Fruit fly (Drosophila melanogaster) whole organism, embryonic: ENCODE measurements around the gene Ca-Ma2d.

Experiments
- Bgb ChIP-seq: fragments of 200-800 bp; sonication (Bioruptor generic); IDR thresholded peaks from 2 replicates; pipeline ENCODE4 v1.3.6; 2022; ENCODE audit warnings: missing biosample characterization, missing genetic modification characterization; ENCODE audit not compliant: partially characterized antibody
- CG10267 ChIP-seq: fragments of 200-800 bp; sonication (Bioruptor generic); optimal IDR thresholded peaks from 2 replicates; lab custom pipeline; 2018; ENCODE audit warnings: missing biosample characterization, mild to moderate bottlenecking, missing genetic modification characterization, moderate library complexity
- CG11456 ChIP-seq: fragments of 200-800 bp; sonication (Bioruptor generic); IDR thresholded peaks from 3 replicates; pipeline ENCODE4 v1.3.6; 2022; ENCODE audit warnings: missing biosample characterization, missing genetic modification characterization
- CG12219 ChIP-seq: fragments of 200-800 bp; sonication (Bioruptor generic); optimal IDR thresholded peaks from 3 replicates; lab custom pipeline; 2018; ENCODE audit warnings: missing biosample characterization, mild to moderate bottlenecking, missing genetic modification characterization
- CG12391 ChIP-seq: fragments of 200-800 bp; sonication (Bioruptor generic); optimal IDR thresholded peaks from 3 replicates; lab custom pipeline; 2018; ENCODE audit warnings: missing biosample characterization, mild to moderate bottlenecking, missing genetic modification characterization, moderate library complexity
- CG12942 ChIP-seq: fragments of 200-800 bp; sonication (Bioruptor generic); optimal IDR thresholded peaks from 3 replicates; lab custom pipeline; 2016; ENCODE audit warnings: missing biosample characterization, missing genetic modification characterization
- CG14014 ChIP-seq: fragments of 200-800 bp; sonication (Bioruptor generic); IDR thresholded peaks from 2 replicates; pipeline ENCODE4 v1.3.6; 2022; ENCODE audit warnings: missing biosample characterization, missing genetic modification characterization
- CG14710 ChIP-seq: fragments of 200-800 bp; sonication (Bioruptor generic); optimal IDR thresholded peaks from 3 replicates; lab custom pipeline; 2019; ENCODE audit warnings: missing biosample characterization, mild to moderate bottlenecking, missing genetic modification characterization, moderate library complexity
- CG17361 ChIP-seq: fragments of 200-800 bp; sonication (Bioruptor generic); IDR thresholded peaks from 3 replicates; pipeline ENCODE4 v1.3.6; 2022; ENCODE audit warnings: missing biosample characterization, missing genetic modification characterization
- CG1792 ChIP-seq: fragments of 200-800 bp; sonication (Bioruptor generic); optimal IDR thresholded peaks from 2 replicates; lab custom pipeline; 2016; ENCODE audit warnings: missing biosample characterization, missing genetic modification characterization
- CG1832 ChIP-seq: fragments of 200-800 bp; sonication (Bioruptor generic); optimal IDR thresholded peaks from 2 replicates; lab custom pipeline; 2017; ENCODE audit warnings: missing biosample characterization, mild to moderate bottlenecking, missing genetic modification characterization, inconsistent platforms
- CG2129 ChIP-seq: fragments of 200-800 bp; sonication (Bioruptor generic); IDR thresholded peaks from 2 replicates; pipeline ENCODE4 v1.3.6; 2022; ENCODE audit warnings: missing biosample characterization, missing genetic modification characterization; ENCODE audit not compliant: partially characterized antibody
- CG31388 ChIP-seq: fragments of 200-800 bp; sonication (Bioruptor generic); optimal IDR thresholded peaks from 2 replicates; lab custom pipeline; 2016; ENCODE audit warnings: missing biosample characterization, missing genetic modification characterization
- CG34376 ChIP-seq: fragments of 200-800 bp; sonication (Bioruptor generic); optimal IDR thresholded peaks from 2 replicates; lab custom pipeline; 2018; ENCODE audit warnings: missing biosample characterization, mild to moderate bottlenecking, missing genetic modification characterization
- CG43689 ChIP-seq: fragments of 200-800 bp; sonication (Bioruptor generic); IDR thresholded peaks from 2 replicates; pipeline ENCODE4 v1.3.6; 2022; ENCODE audit warnings: missing biosample characterization, missing genetic modification characterization
- CG4424 ChIP-seq: fragments of 200-800 bp; sonication (Bioruptor generic); optimal IDR thresholded peaks from 3 replicates; lab custom pipeline; 2016; ENCODE audit warnings: missing biosample characterization, missing genetic modification characterization
- CG5180 ChIP-seq: fragments of 200-800 bp; sonication (Bioruptor generic); optimal IDR thresholded peaks from 3 replicates; lab custom pipeline; 2017; ENCODE audit warnings: missing biosample characterization, missing genetic modification characterization, mild to moderate bottlenecking, moderate library complexity, missing genetic modification reagents
- CG6683 ChIP-seq: fragments of 200-800 bp; sonication (Bioruptor generic); optimal IDR thresholded peaks from 2 replicates; lab custom pipeline; 2017; ENCODE audit warnings: missing biosample characterization, mild to moderate bottlenecking, missing genetic modification characterization, missing genetic modification reagents
- CG6689 ChIP-seq: fragments of 200-800 bp; sonication (Bioruptor generic); IDR thresholded peaks from 2 replicates; pipeline ENCODE4 v1.3.6; 2022; ENCODE audit warnings: missing biosample characterization, missing genetic modification characterization
- CG7556 ChIP-seq: fragments of 200-800 bp; sonication (Bioruptor generic); optimal IDR thresholded peaks from 2 replicates; lab custom pipeline; 2017; ENCODE audit warnings: missing biosample characterization, mild to moderate bottlenecking, missing genetic modification characterization
- CG8765 ChIP-seq: fragments of 200-800 bp; sonication (Bioruptor generic); IDR thresholded peaks from 2 replicates; pipeline ENCODE4 v1.3.6; 2022; ENCODE audit warnings: missing biosample characterization, missing genetic modification characterization
- CG9215 ChIP-seq: fragments of 200-800 bp; sonication (Bioruptor generic); IDR thresholded peaks from 2 replicates; pipeline ENCODE4 v1.3.6; 2022; ENCODE audit warnings: missing biosample characterization, missing genetic modification characterization
- Doc3 ChIP-seq: fragments of 200-800 bp; sonication (Bioruptor generic); IDR thresholded peaks from 3 replicates; pipeline ENCODE4 v1.3.6; 2022; ENCODE audit warnings: missing biosample characterization, missing genetic modification characterization; ENCODE audit not compliant: partially characterized antibody
- Drgx ChIP-seq: fragments of 200-800 bp; sonication (Bioruptor generic); IDR thresholded peaks from 2 replicates; pipeline ENCODE4 v1.3.6; 2022; ENCODE audit warnings: missing biosample characterization, missing genetic modification characterization
- GATAe ChIP-seq: fragments of 200-800 bp; sonication (Bioruptor generic); conservative IDR thresholded peaks from 2 replicates; pipeline ENCODE4 v1.3.6; 2022; ENCODE audit warnings: missing biosample characterization, missing genetic modification characterization
- Jarid2 ChIP-seq: fragments of 200-800 bp; sonication (Bioruptor generic); optimal IDR thresholded peaks from 3 replicates; lab custom pipeline; 2017; ENCODE audit warnings: mild to moderate bottlenecking, missing biosample characterization, missing genetic modification reagents, missing genetic modification characterization
- Mad ChIP-seq: fragments of 200-800 bp; sonication (Bioruptor generic); optimal IDR thresholded peaks from 2 replicates; lab custom pipeline; 2016; ENCODE audit warnings: missing biosample characterization, missing genetic modification characterization
- Max ChIP-seq: fragments of 200-800 bp; sonication (Bioruptor generic); optimal IDR thresholded peaks from 2 replicates; lab custom pipeline; 2016; ENCODE audit warnings: missing biosample characterization, mild to moderate bottlenecking, missing genetic modification characterization
- Meics ChIP-seq: fragments of 200-800 bp; sonication (Bioruptor generic); optimal IDR thresholded peaks from 2 replicates; lab custom pipeline; 2017; ENCODE audit warnings: missing biosample characterization, mild to moderate bottlenecking, missing genetic modification characterization
- Nf-YA ChIP-seq: fragments of 200-800 bp; sonication (Bioruptor generic); IDR thresholded peaks from 2 replicates; pipeline ENCODE4 v1.3.6; 2022; ENCODE audit warnings: missing biosample characterization, missing genetic modification characterization
- Poxn ChIP-seq: fragments of 200-800 bp; sonication (Bioruptor generic); IDR thresholded peaks from 2 replicates; pipeline ENCODE4 v1.3.6; 2022; ENCODE audit warnings: missing biosample characterization, missing genetic modification characterization
- Ssrp ChIP-seq: fragments of 200-800 bp; sonication (Bioruptor generic); optimal IDR thresholded peaks from 2 replicates; lab custom pipeline; 2018; ENCODE audit warnings: missing biosample characterization, mild to moderate bottlenecking, missing genetic modification characterization, moderate library complexity
- bowl ChIP-seq: fragments of 200-800 bp; sonication (Bioruptor generic); IDR thresholded peaks from 2 replicates; pipeline ENCODE4 v1.3.6; 2022; ENCODE audit warnings: missing biosample characterization, missing genetic modification characterization
- disco-r ChIP-seq: fragments of 200-800 bp; sonication (Bioruptor generic); optimal IDR thresholded peaks from 2 replicates; lab custom pipeline; 2016; ENCODE audit warnings: missing biosample characterization, missing genetic modification characterization
- ewg ChIP-seq: fragments of 200-800 bp; sonication (Bioruptor generic); optimal IDR thresholded peaks from 3 replicates; lab custom pipeline; 2017; ENCODE audit warnings: mild to moderate bottlenecking, missing biosample characterization, missing genetic modification reagents, missing genetic modification characterization
- ken ChIP-seq: fragments of 200-800 bp; sonication (Bioruptor generic); IDR thresholded peaks from 3 replicates; pipeline ENCODE4 v1.3.6; 2022; ENCODE audit warnings: missing biosample characterization, missing genetic modification characterization
- mam ChIP-seq: fragments of 200-800 bp; sonication (Bioruptor generic); optimal IDR thresholded peaks from 3 replicates; lab custom pipeline; 2016; ENCODE audit warnings: missing biosample characterization, missing genetic modification characterization
- psq ChIP-seq: fragments of 200-800 bp; sonication (Bioruptor generic); optimal IDR thresholded peaks from 2 replicates; lab custom pipeline; 2017; ENCODE audit warnings: missing biosample characterization, missing genetic modification characterization
- pum ChIP-seq: fragments of 200-800 bp; sonication (Bioruptor generic); optimal IDR thresholded peaks from 2 replicates; lab custom pipeline; 2016; ENCODE audit warnings: missing biosample characterization, missing genetic modification characterization
- rib ChIP-seq: fragments of 200-800 bp; sonication (Bioruptor generic); IDR thresholded peaks from 2 replicates; pipeline ENCODE4 v1.3.6; 2022; ENCODE audit warnings: missing biosample characterization, missing genetic modification characterization
- ro ChIP-seq: fragments of 200-800 bp; sonication (Bioruptor generic); IDR thresholded peaks from 2 replicates; pipeline ENCODE4 v1.3.6; 2022; ENCODE audit warnings: missing biosample characterization, missing genetic modification characterization
- run ChIP-seq: fragments of 200-800 bp; sonication (Bioruptor generic); optimal IDR thresholded peaks from 3 replicates; lab custom pipeline; 2018; ENCODE audit warnings: missing biosample characterization, mild to moderate bottlenecking, missing genetic modification characterization
- salm ChIP-seq: fragments of 200-800 bp; sonication (Bioruptor generic); optimal IDR thresholded peaks from 2 replicates; lab custom pipeline; 2018; ENCODE audit warnings: missing biosample characterization, mild to moderate bottlenecking, missing genetic modification characterization
- sens ChIP-seq: fragments of 200-800 bp; sonication (Bioruptor generic); peaks from one replicate; lab custom pipeline; 2016; ENCODE audit warnings: missing biosample characterization, missing genetic modification characterization
- seq ChIP-seq: fragments of 200-800 bp; sonication (Bioruptor generic); IDR thresholded peaks from 2 replicates; pipeline ENCODE4 v1.3.6; 2022; ENCODE audit warnings: missing biosample characterization, missing genetic modification characterization
- tio ChIP-seq: fragments of 200-800 bp; sonication (Bioruptor generic); optimal IDR thresholded peaks from 2 replicates; lab custom pipeline; 2017; ENCODE audit warnings: missing biosample characterization, missing genetic modification characterization, inconsistent platforms
- tna ChIP-seq: fragments of 200-800 bp; sonication (Bioruptor generic); IDR thresholded peaks from 2 replicates; pipeline ENCODE4 v1.3.6; 2022; ENCODE audit warnings: missing biosample characterization, missing genetic modification characterization; ENCODE audit not compliant: partially characterized antibody
- toy ChIP-seq: fragments of 200-800 bp; sonication (Bioruptor generic); IDR thresholded peaks from 2 replicates; pipeline ENCODE4 v1.3.6; 2022; ENCODE audit warnings: missing biosample characterization, missing genetic modification characterization
- trem ChIP-seq: fragments of 200-800 bp; optimal IDR thresholded peaks from 3 replicates; lab custom pipeline; 2019; ENCODE audit warnings: missing biosample characterization, mild to moderate bottlenecking, missing genetic modification characterization, moderate library complexity
- zen ChIP-seq: fragments of 200-800 bp; sonication (Bioruptor generic); optimal IDR thresholded peaks from 3 replicates; lab custom pipeline; 2018; ENCODE audit warnings: missing biosample characterization, mild to moderate bottlenecking, missing genetic modification characterization, moderate library complexity
- zen2 ChIP-seq: fragments of 200-800 bp; sonication (Bioruptor generic); IDR thresholded peaks from 3 replicates; pipeline ENCODE4 v1.3.6; 2022; ENCODE audit warnings: missing biosample characterization, missing genetic modification characterization; ENCODE audit not compliant: partially characterized antibody

The Ca-Ma2d gene

dm6 chr2L:16286360-16287005 is 55.2 kb downstream of the Ca-Ma2d start (continued):
- TF ChIP-seq Mad (peak; percentile 79), CG1832 (GFP tag; lab: Kevin White, UChicago) (no peak), bowl (GFP tag; lab: Robert Waterston, UW) (no peak), ewg (GFP tag; lab: Kevin White, UChicago) (peak; percentile 66), ken (GFP tag; lab: Robert Waterston, UW) (no peak), CG12219 (peak; percentile 57), CG12391 (tag; lab: Kevin White, UChicago) (peak; percentile 90), CG6689 (GFP tag; lab: Robert Waterston, UW) (no peak), Jarid2 (peak; percentile 58), zen (tag; lab: Kevin White, UChicago) (peak; percentile 82), Poxn (GFP tag; lab: Robert Waterston, UW) (no peak), CG7556 (GFP tag; lab: Kevin White, UChicago) (peak; percentile 81), CG2129 (GFP tag; lab: Robert Waterston, UW) (no peak), CG1792 (GFP tag; lab: Kevin White, UChicago) (peak; percentile 74), Doc3 (no peak), seq (GFP tag; lab: Robert Waterston, UW) (no peak), trem (tag; lab: Kevin White, UChicago) (peak; percentile 79), CG14014 (GFP tag; lab: Robert Waterston, UW) (no peak), disco-r (GFP tag; lab: Kevin White, UChicago) (peak; percentile 61), CG4424 (peak; percentile 85), rib (GFP tag; lab: Robert Waterston, UW) (no peak), zen2 (GFP tag; lab: Robert Waterston, UW) (no peak), CG5180 (GFP tag; lab: Kevin White, UChicago) (peak; percentile 62), CG12942 (peak; percentile 81), CG6683 (GFP tag; lab: Kevin White, UChicago) (peak; percentile 67), tna (no peak), tio (peak; percentile 68), CG8765 (GFP tag; lab: Robert Waterston, UW) (no peak), CG17361 (GFP tag; lab: Robert Waterston, UW) (no peak), pum (GFP tag; lab: Kevin White, UChicago) (peak; percentile 71), CG31388 (GFP tag; lab: Kevin White, UChicago) (no peak), Bgb (no peak), Nf-YA (no peak), run (peak; percentile 74), salm (peak; percentile 75), mam (GFP tag; lab: Kevin White, UChicago) (peak; percentile 83), Drgx (GFP tag; lab: Robert Waterston, UW) (no peak), CG9215 (GFP tag; lab: Robert Waterston, UW) (no peak), Ssrp (tag; lab: Kevin White, UChicago) (peak; percentile 67), CG10267 (tag; lab: Kevin White, UChicago) (peak; percentile 68), sens (peak; percentile 95), toy (GFP tag; lab: Robert Waterston, UW) (no peak), CG11456 (GFP tag; lab: Robert Waterston, UW) (no peak), CG14710 (tag; lab: Kevin White, UChicago) (peak; percentile 82), Max (peak; percentile 66), CG43689 (GFP tag; lab: Robert Waterston, UW) (no peak), GATAe (no peak), ro (no peak), CG34376 (GFP tag; lab: Kevin White, UChicago) (no peak), Meics (peak; percentile 92), psq (GFP tag; lab: Kevin White, UChicago) (peak; percentile 77)
